Fruit fly (Drosophila melanogaster) whole organism, pupa: ENCODE data around the gene Or67a.

ENCODE experiments used
- CG32121 ChIP-seq: fragments of 200-800 bp; sonication (Bioruptor generic); IDR thresholded peaks from 2 replicates; pipeline ENCODE4 v1.3.6; 2022; ENCODE audit warnings: missing biosample characterization, missing genetic modification characterization
- fd96Ca ChIP-seq: fragments of 200-800 bp; sonication (Bioruptor generic); IDR thresholded peaks from 3 replicates; pipeline ENCODE4 v1.3.6; 2022; ENCODE audit warnings: missing biosample characterization, missing genetic modification characterization
- gl ChIP-seq: fragments of 200-800 bp; sonication (Bioruptor generic); optimal IDR thresholded peaks from 2 replicates; lab custom pipeline; 2018; ENCODE audit warnings: missing biosample characterization, mild to moderate bottlenecking, missing genetic modification characterization

dm6 chr3L:9501298-9501697 lies 27.6 kb upstream of the Or67a start:
- TF ChIP-seq fd96Ca (GFP tag; lab: Robert Waterston, UW): no peak
- no peak for TF ChIP-seq CG32121
- TF ChIP-seq gl: no peak
